Fruit fly (Drosophila melanogaster) whole organism, embryonic: ENCODE measurements around the gene Bgb.

Experiments
- Asciz ChIP-seq: fragments of 200-800 bp; sonication (Bioruptor generic); optimal IDR thresholded peaks from 2 replicates; lab custom pipeline; 2017; ENCODE audit warnings: missing biosample characterization, mild to moderate bottlenecking, missing genetic modification characterization, missing genetic modification reagents
- C15 ChIP-seq: fragments of 200-800 bp; sonication (Bioruptor generic); IDR thresholded peaks from 3 replicates; pipeline ENCODE4 v1.3.6; 2022; ENCODE audit warnings: missing biosample characterization, missing genetic modification characterization
- CG11398 ChIP-seq: fragments of 200-800 bp; sonication (Bioruptor generic); optimal IDR thresholded peaks from 2 replicates; lab custom pipeline; 2016; ENCODE audit warnings: missing biosample characterization, missing genetic modification characterization
- CG13894 ChIP-seq: fragments of 200-800 bp; sonication (Bioruptor generic); optimal IDR thresholded peaks from 3 replicates; lab custom pipeline; 2018; ENCODE audit warnings: missing biosample characterization, mild to moderate bottlenecking, missing genetic modification characterization, moderate library complexity
- CG14710 ChIP-seq: fragments of 200-800 bp; sonication (Bioruptor generic); optimal IDR thresholded peaks from 3 replicates; lab custom pipeline; 2019; ENCODE audit warnings: missing biosample characterization, mild to moderate bottlenecking, missing genetic modification characterization, moderate library complexity
- CG15696 ChIP-seq: fragments of 200-800 bp; sonication (Bioruptor generic); optimal IDR thresholded peaks from 2 replicates; lab custom pipeline; 2019; ENCODE audit warnings: missing biosample characterization, mild to moderate bottlenecking, missing genetic modification characterization, moderate library complexity
- CG1602 ChIP-seq: fragments of 200-800 bp; sonication (Bioruptor generic); optimal IDR thresholded peaks from 3 replicates; lab custom pipeline; 2016; ENCODE audit warnings: missing biosample characterization, missing genetic modification characterization
- CG16779 ChIP-seq: fragments of 200-800 bp; sonication (Bioruptor generic); IDR thresholded peaks from 2 replicates; pipeline ENCODE4 v1.3.6; 2022; ENCODE audit warnings: missing biosample characterization, missing genetic modification characterization
- CG17612 ChIP-seq: fragments of 200-800 bp; sonication (Bioruptor generic); IDR thresholded peaks from 2 replicates; pipeline ENCODE4 v1.3.6; 2022; ENCODE audit warnings: missing biosample characterization, missing genetic modification characterization
- CG30020 ChIP-seq: fragments of 200-800 bp; optimal IDR thresholded peaks from 2 replicates; lab custom pipeline; 2019; ENCODE audit warnings: missing biosample characterization, mild to moderate bottlenecking, missing genetic modification characterization, moderate library complexity
- CG3065 ChIP-seq: fragments of 200-800 bp; sonication (Bioruptor generic); optimal IDR thresholded peaks from 2 replicates; lab custom pipeline; 2016; ENCODE audit warnings: missing biosample characterization, missing genetic modification characterization
- CG3163 ChIP-seq: fragments of 200-800 bp; sonication (Bioruptor generic); optimal IDR thresholded peaks from 3 replicates; lab custom pipeline; 2016; ENCODE audit warnings: missing biosample characterization, missing genetic modification characterization
- CG32772 ChIP-seq: fragments of 200-800 bp; sonication (Bioruptor generic); IDR thresholded peaks from 2 replicates; pipeline ENCODE4 v1.3.6; 2022; ENCODE audit warnings: missing biosample characterization, missing genetic modification characterization
- CG3281 ChIP-seq: fragments of 200-800 bp; sonication (Bioruptor generic); optimal IDR thresholded peaks from 3 replicates; lab custom pipeline; 2017; ENCODE audit warnings: missing biosample characterization, mild to moderate bottlenecking, missing genetic modification characterization
- CG6683 ChIP-seq: fragments of 200-800 bp; sonication (Bioruptor generic); optimal IDR thresholded peaks from 2 replicates; lab custom pipeline; 2017; ENCODE audit warnings: missing biosample characterization, mild to moderate bottlenecking, missing genetic modification characterization, missing genetic modification reagents
- CG8281 ChIP-seq: fragments of 200-800 bp; sonication (Bioruptor generic); optimal IDR thresholded peaks from 2 replicates; lab custom pipeline; 2018; ENCODE audit warnings: missing biosample characterization, mild to moderate bottlenecking, missing genetic modification characterization, moderate library complexity
- CoRest ChIP-seq: fragments of 200-800 bp; sonication (Bioruptor generic); optimal IDR thresholded peaks from 3 replicates; lab custom pipeline; 2018; ENCODE audit warnings: missing biosample characterization, mild to moderate bottlenecking, missing genetic modification characterization, moderate library complexity
- CrebB ChIP-seq: fragments of 200-800 bp; sonication (Bioruptor generic); optimal IDR thresholded peaks from 3 replicates; lab custom pipeline; 2018; ENCODE audit warnings: missing biosample characterization, mild to moderate bottlenecking, missing genetic modification characterization
- D ChIP-seq, 2 experiments: fragments of 200-800 bp in 1 of 2; fragments of >200 bp in 1 of 2; sonication (Bioruptor generic) in 1 of 2; optimal IDR thresholded peaks; 2 replicates in 1 of 2; 3 replicates in 1 of 2; lab custom pipeline; 2017; ENCODE audit warnings: mild to moderate bottlenecking in 1 of 2, missing biosample characterization in 1 of 2, missing genetic modification characterization in 1 of 2, missing genetic modification reagents in 1 of 2
- D19B ChIP-seq: fragments of 200-800 bp; sonication (Bioruptor generic); optimal IDR thresholded peaks from 2 replicates; lab custom pipeline; 2017; ENCODE audit warnings: missing biosample characterization, mild to moderate bottlenecking, missing genetic modification characterization
- Dfd ChIP-seq, 2 experiments: fragments of >200 bp; optimal IDR thresholded peaks; 2 replicates each; lab custom pipeline; 2017; ENCODE audit warnings: missing biosample characterization in 2 of 2, missing genetic modification characterization in 2 of 2
- Ets65A ChIP-seq: fragments of 200-800 bp; sonication (Bioruptor generic); peaks from one replicate; lab custom pipeline; 2016; ENCODE audit warnings: missing biosample characterization, missing genetic modification characterization
- HmgZ ChIP-seq: fragments of 200-800 bp; sonication (Bioruptor generic); optimal IDR thresholded peaks from 2 replicates; lab custom pipeline; 2018; ENCODE audit warnings: missing biosample characterization, mild to moderate bottlenecking, missing genetic modification characterization
- Hmx ChIP-seq: fragments of 200-800 bp; sonication (Bioruptor generic); optimal IDR thresholded peaks from 2 replicates; lab custom pipeline; 2016; ENCODE audit warnings: missing biosample characterization, missing genetic modification characterization
- Meics ChIP-seq: fragments of 200-800 bp; sonication (Bioruptor generic); optimal IDR thresholded peaks from 2 replicates; lab custom pipeline; 2017; ENCODE audit warnings: missing biosample characterization, mild to moderate bottlenecking, missing genetic modification characterization
- Oli ChIP-seq: fragments of 200-800 bp; sonication (Bioruptor generic); optimal IDR thresholded peaks from 2 replicates; lab custom pipeline; 2018; ENCODE audit warnings: missing biosample characterization, mild to moderate bottlenecking, missing genetic modification characterization, moderate library complexity
- Side ChIP-seq: fragments of 200-800 bp; sonication (Bioruptor generic); optimal IDR thresholded peaks from 2 replicates; lab custom pipeline; 2016; ENCODE audit warnings: missing biosample characterization, missing genetic modification characterization
- Stat92E ChIP-seq, 3 experiments: fragments of >200 bp in 2 of 3; fragments of 200-800 bp in 1 of 3; sonication (Bioruptor generic) in 1 of 3; optimal IDR thresholded peaks; 2 replicates each; lab custom pipeline; 2017 to 2019; ENCODE audit warnings: missing biosample characterization in 3 of 3, missing genetic modification characterization in 3 of 3, mild to moderate bottlenecking in 1 of 3, moderate library complexity in 1 of 3
- TFAM ChIP-seq: fragments of 200-800 bp; sonication (Bioruptor generic); optimal IDR thresholded peaks from 2 replicates; lab custom pipeline; 2017; ENCODE audit warnings: missing biosample characterization, missing genetic modification characterization, inconsistent platforms
- Vsx1 ChIP-seq: fragments of 200-800 bp; sonication (Bioruptor generic); optimal IDR thresholded peaks from 2 replicates; lab custom pipeline; 2017; ENCODE audit warnings: missing biosample characterization, mild to moderate bottlenecking, missing genetic modification characterization, missing genetic modification reagents
- YL-1 ChIP-seq: fragments of 200-800 bp; sonication (Bioruptor generic); optimal IDR thresholded peaks from 3 replicates; lab custom pipeline; 2017; ENCODE audit warnings: missing biosample characterization, mild to moderate bottlenecking, missing genetic modification characterization
- ap ChIP-seq: fragments of 200-800 bp; sonication (Bioruptor generic); IDR thresholded peaks from 2 replicates; pipeline ENCODE4 v1.3.6; 2022; ENCODE audit warnings: missing biosample characterization, missing genetic modification characterization
- chn ChIP-seq: fragments of 200-800 bp; sonication (Bioruptor generic); optimal IDR thresholded peaks from 2 replicates; lab custom pipeline; 2016; ENCODE audit warnings: missing biosample characterization, missing genetic modification characterization
- croc ChIP-seq: fragments of 200-800 bp; sonication (Bioruptor generic); conservative IDR thresholded peaks from 3 replicates; pipeline ENCODE4 v1.3.6; 2022; ENCODE audit warnings: missing biosample characterization, missing genetic modification characterization
- dmrt99B ChIP-seq: fragments of 200-800 bp; sonication (Bioruptor generic); optimal IDR thresholded peaks from 2 replicates; lab custom pipeline; 2018; ENCODE audit warnings: missing biosample characterization, mild to moderate bottlenecking, missing genetic modification characterization, moderate library complexity
- en ChIP-seq: fragments of 200-800 bp; sonication (Bioruptor generic); optimal IDR thresholded peaks from 2 replicates; lab custom pipeline; 2016; ENCODE audit warnings: missing biosample characterization, missing genetic modification characterization
- gem ChIP-seq: fragments of 200-800 bp; sonication (Bioruptor generic); optimal IDR thresholded peaks from 2 replicates; lab custom pipeline; 2019; ENCODE audit warnings: missing biosample characterization, mild to moderate bottlenecking, missing genetic modification characterization, moderate library complexity
- gsb ChIP-seq: fragments of 200-800 bp; sonication (Bioruptor generic); IDR thresholded peaks from 2 replicates; pipeline ENCODE4 v1.3.6; 2022; ENCODE audit warnings: missing biosample characterization, missing genetic modification characterization
- hkb ChIP-seq, 2 experiments: fragments of 200-800 bp in 1 of 2; fragments of >200 bp in 1 of 2; sonication (Bioruptor generic) in 1 of 2; IDR thresholded peaks in 1 of 2; optimal IDR thresholded peaks in 1 of 2; 2 replicates each; pipeline versions ENCODE4 v1.3.6 to Lab custom; 2017 to 2022; ENCODE audit warnings: missing biosample characterization in 1 of 2, missing genetic modification characterization in 1 of 2
- ind ChIP-seq: fragments of 200-800 bp; sonication (Bioruptor generic); optimal IDR thresholded peaks from 3 replicates; lab custom pipeline; 2016; ENCODE audit warnings: missing biosample characterization, missing genetic modification characterization
- lola ChIP-seq, 3 experiments: fragments of >200 bp in 2 of 3; fragments of 200-800 bp in 1 of 3; sonication (Bioruptor generic) in 1 of 3; optimal IDR thresholded peaks; 2 replicates each; lab custom pipeline; 2017 to 2019; ENCODE audit warnings: missing biosample characterization in 3 of 3, missing genetic modification characterization in 3 of 3, mild to moderate bottlenecking in 1 of 3, moderate library complexity in 1 of 3
- maf-S ChIP-seq: fragments of 200-800 bp; sonication (Bioruptor generic); optimal IDR thresholded peaks from 2 replicates; lab custom pipeline; 2016; ENCODE audit warnings: missing biosample characterization, missing genetic modification characterization
- onecut ChIP-seq: fragments of 200-800 bp; sonication (Bioruptor generic); IDR thresholded peaks from 2 replicates; pipeline ENCODE4 v1.3.6; 2022; ENCODE audit warnings: missing biosample characterization, missing genetic modification characterization
- row ChIP-seq: fragments of 200-800 bp; sonication (Bioruptor generic); IDR thresholded peaks from 3 replicates; pipeline ENCODE4 v1.3.6; 2022; ENCODE audit warnings: missing biosample characterization, missing genetic modification characterization
- run ChIP-seq: fragments of 200-800 bp; sonication (Bioruptor generic); optimal IDR thresholded peaks from 3 replicates; lab custom pipeline; 2018; ENCODE audit warnings: missing biosample characterization, mild to moderate bottlenecking, missing genetic modification characterization
- sima ChIP-seq: fragments of 200-800 bp; sonication (Bioruptor generic); optimal IDR thresholded peaks from 2 replicates; lab custom pipeline; 2016; ENCODE audit warnings: missing biosample characterization, missing genetic modification characterization
- tap ChIP-seq: fragments of 200-800 bp; optimal IDR thresholded peaks from 3 replicates; lab custom pipeline; 2019; ENCODE audit warnings: missing biosample characterization, mild to moderate bottlenecking, missing genetic modification characterization, moderate library complexity
- wdn ChIP-seq: fragments of 200-800 bp; sonication (Bioruptor generic); IDR thresholded peaks from 2 replicates; pipeline ENCODE4 v1.3.6; 2022; ENCODE audit warnings: missing biosample characterization, missing genetic modification characterization

The Bgb gene

dm6 chr3L:1644920-1645567, 5.5 kb downstream of the Bgb start, which contains the start of the genes alphaCOP and CG13919 (continued):
- no peak for TF ChIP-seq hkb (optimal IDR thresholded peaks at IDR 0.05; lab: Kevin White, UChicago)
- peak; percentile 94 for TF ChIP-seq hkb (GFP tag; IDR thresholded peaks at IDR 0.05; lab: Robert Waterston, UW)
- peak; percentile 99 for TF ChIP-seq Ets65A
- TF ChIP-seq CG30020 (tag; lab: Kevin White, UChicago), result peak; percentile 86
- TF ChIP-seq TFAM (GFP tag; lab: Kevin White, UChicago), result peak; percentile 75
- peak; percentile 93 for TF ChIP-seq gsb
- peak; percentile 67 for TF ChIP-seq Side (GFP tag; lab: Kevin White, UChicago)
- peak; percentile 91 for TF ChIP-seq CG13894 (tag; lab: Kevin White, UChicago)
- peak; percentile 96 for TF ChIP-seq CG17612
- peak in 1 of 3 experiments; percentile 98 for TF ChIP-seq Stat92E (GFP tag; optimal IDR thresholded peaks at IDR 0.05; lab: Kevin White, UChicago)
- peak; percentile 85 for TF ChIP-seq CG15696 (tag; lab: Kevin White, UChicago)
- TF ChIP-seq dmrt99B (tag; lab: Kevin White, UChicago), result peak; percentile 96
- peak; percentile 98 for TF ChIP-seq CG1602 (GFP tag; lab: Kevin White, UChicago)
- TF ChIP-seq HmgZ (tag; lab: Kevin White, UChicago), result peak; percentile 98
- TF ChIP-seq row, result peak; percentile 99
- TF ChIP-seq ap (GFP tag; lab: Robert Waterston, UW), result peak; percentile 97
- peak; percentile 90 for TF ChIP-seq run (tag; lab: Kevin White, UChicago)
- TF ChIP-seq CG8281 (tag; lab: Kevin White, UChicago), result peak; percentile 82
- TF ChIP-seq CG3163 (GFP tag; lab: Kevin White, UChicago), result peak; percentile 60
- TF ChIP-seq onecut (GFP tag; lab: Robert Waterston, UW), result peak; percentile 82; the same call in 1 of the 2 replicates
- TF ChIP-seq maf-S (GFP tag; lab: Kevin White, UChicago), result peak; percentile 91
- peak; percentile 91 for TF ChIP-seq CG3281
- no peak for TF ChIP-seq Asciz (GFP tag; lab: Kevin White, UChicago)
- peak; percentile 98 for TF ChIP-seq CoRest (tag; lab: Kevin White, UChicago)
- TF ChIP-seq croc (GFP tag; lab: Robert Waterston, UW), result peak; percentile 95
- peak; percentile 84 for TF ChIP-seq CG16779 (GFP tag; lab: Robert Waterston, UW)
- peak in 1 of 3 experiments; percentile 95 for TF ChIP-seq lola (GFP tag; optimal IDR thresholded peaks at IDR 0.05; lab: Kevin White, UChicago)
- peak; percentile 95 for TF ChIP-seq CrebB (tag; lab: Kevin White, UChicago)
- TF ChIP-seq Dfd (GFP tag; optimal IDR thresholded peaks at IDR 0.05; lab: Kevin White, UChicago), result no peak
- TF ChIP-seq C15 (GFP tag; lab: Robert Waterston, UW), result peak; percentile 91
- peak; percentile 95 for TF ChIP-seq CG3065
- peak; percentile 98 for TF ChIP-seq YL-1
- TF ChIP-seq CG14710 (tag; lab: Kevin White, UChicago), result peak; percentile 99
- peak; percentile 98 for TF ChIP-seq gem (tag; lab: Kevin White, UChicago)
- TF ChIP-seq tap, result peak; percentile 92
- peak; percentile 94 for TF ChIP-seq Meics (GFP tag; lab: Kevin White, UChicago)
- peak; percentile 87 for TF ChIP-seq Vsx1 (GFP tag; lab: Kevin White, UChicago)
- TF ChIP-seq Hmx (GFP tag; lab: Kevin White, UChicago), result peak; percentile 86
- peak; percentile 65 for TF ChIP-seq en (GFP tag; lab: Kevin White, UChicago)
- peak; percentile 86 for TF ChIP-seq D19B (GFP tag; lab: Kevin White, UChicago)
- TF ChIP-seq CG6683 (GFP tag; lab: Kevin White, UChicago), result peak; percentile 82
- TF ChIP-seq CG11398 (GFP tag; lab: Kevin White, UChicago), result peak; percentile 81
- TF ChIP-seq chn (GFP tag; lab: Kevin White, UChicago), result peak; percentile 96
- TF ChIP-seq wdn, result peak; percentile 96
- peak; percentile 96 for TF ChIP-seq CG32772
- TF ChIP-seq D (optimal IDR thresholded peaks at IDR 0.05; lab: Kevin White, UChicago), result no peak
- TF ChIP-seq D (GFP tag; optimal IDR thresholded peaks at IDR 0.05; lab: Kevin White, UChicago), result peak; percentile 88
- TF ChIP-seq Oli (tag; lab: Kevin White, UChicago), result peak; percentile 97
- peak; percentile 95 for TF ChIP-seq ind
- peak; percentile 69 for TF ChIP-seq sima (GFP tag; lab: Kevin White, UChicago)
